Worm (Caenorhabditis elegans) whole organism, L3 larva: ENCODE measurements around the gene K01A6.5.

ENCODE experiments used
- R02D3.7 ChIP-seq: fragments of 150-350 bp; optimal IDR thresholded peaks from 2 replicates; lab custom pipeline; 2014; ENCODE audit warnings: missing biosample characterization, missing genetic modification characterization
- ZK546.5 ChIP-seq: sonication (generic microtip); optimal IDR thresholded peaks from 2 replicates; lab custom pipeline; 2017; ENCODE audit warnings: missing biosample characterization, missing genetic modification characterization
- aly-2 ChIP-seq: fragments of 150-350 bp; optimal IDR thresholded peaks from 2 replicates; lab custom pipeline; 2014; ENCODE audit warnings: missing biosample characterization, missing genetic modification characterization
- ama-1 ChIP-seq: fragments of 150-350 bp; optimal IDR thresholded peaks from 2 replicates; lab custom pipeline; 2018
- ceh-16 ChIP-seq: sonication (generic microtip); optimal IDR thresholded peaks from 2 replicates; lab custom pipeline; 2017; ENCODE audit warnings: missing biosample characterization, missing genetic modification characterization
- ceh-82 ChIP-seq: fragments of 150-350 bp; optimal IDR thresholded peaks from 2 replicates; lab custom pipeline; 2014; ENCODE audit warnings: missing biosample characterization, missing genetic modification characterization
- ceh-9 ChIP-seq: sonication (generic microtip); optimal IDR thresholded peaks from 2 replicates; lab custom pipeline; 2018; ENCODE audit warnings: missing biosample characterization, missing genetic modification characterization
- daf-12 ChIP-seq: fragments of 150-350 bp; optimal IDR thresholded peaks from 2 replicates; lab custom pipeline; 2014; ENCODE audit warnings: missing biosample characterization, missing genetic modification reagents, missing genetic modification characterization
- egl-27 ChIP-seq: sonication (generic microtip); optimal IDR thresholded peaks from 4 replicates; lab custom pipeline; 2017; ENCODE audit warnings: missing biosample characterization, missing genetic modification reagents, missing genetic modification characterization
- egl-5 ChIP-seq: fragments of 150-350 bp; optimal IDR thresholded peaks from 2 replicates; lab custom pipeline; 2017; ENCODE audit warnings: missing biosample characterization, missing genetic modification reagents, missing genetic modification characterization, inconsistent platforms
- elt-2 ChIP-seq: sonication (generic microtip); optimal IDR thresholded peaks from 2 replicates; lab custom pipeline; 2016; ENCODE audit warnings: missing genetic modification reagents, mild to moderate bottlenecking, missing genetic modification characterization, missing compliant biosample characterization
- elt-3 ChIP-seq, 3 experiments: fragments of 150-350 bp in 1 of 3; sonication (generic microtip) in 2 of 3; optimal IDR thresholded peaks; 2 replicates in 2 of 3; 4 replicates in 1 of 3; lab custom pipeline; 2014 to 2017; ENCODE audit warnings: missing biosample characterization in 3 of 3, missing genetic modification characterization in 3 of 3
- fkh-10 ChIP-seq: sonication (generic microtip); optimal IDR thresholded peaks from 2 replicates; lab custom pipeline; 2017; ENCODE audit warnings: missing biosample characterization, missing genetic modification reagents, missing genetic modification characterization
- fos-1 ChIP-seq: fragments of 150-350 bp; optimal IDR thresholded peaks from 2 replicates; lab custom pipeline; 2014; ENCODE audit warnings: missing biosample characterization, missing genetic modification characterization
- hmg-11 ChIP-seq: sonication (generic microtip); optimal IDR thresholded peaks from 2 replicates; lab custom pipeline; 2016; ENCODE audit warnings: missing genetic modification characterization, missing compliant biosample characterization
- lin-15B ChIP-seq: fragments of 150-350 bp; optimal IDR thresholded peaks from 2 replicates; lab custom pipeline; 2014; ENCODE audit warnings: missing biosample characterization, missing genetic modification characterization
- lin-39 ChIP-seq: fragments of 150-350 bp; optimal IDR thresholded peaks from 2 replicates; lab custom pipeline; 2018; ENCODE audit warnings: missing biosample characterization, missing genetic modification reagents, missing genetic modification characterization
- lsy-12 ChIP-seq: sonication (generic microtip); optimal IDR thresholded peaks from 2 replicates; lab custom pipeline; 2016; ENCODE audit warnings: mild to moderate bottlenecking, missing genetic modification characterization, missing compliant biosample characterization
- mdl-1 ChIP-seq: fragments of 150-350 bp; optimal IDR thresholded peaks from 2 replicates; lab custom pipeline; 2014; ENCODE audit warnings: missing biosample characterization, missing genetic modification characterization
- mml-1 ChIP-seq: fragments of 150-350 bp; sonication (generic microtip); optimal IDR thresholded peaks from 3 replicates; lab custom pipeline; 2014; ENCODE audit warnings: missing biosample characterization, missing genetic modification characterization
- nhr-11 ChIP-seq: fragments of 150-350 bp; optimal IDR thresholded peaks from 2 replicates; lab custom pipeline; 2014; ENCODE audit warnings: missing biosample characterization, missing genetic modification characterization
- nhr-12 ChIP-seq: fragments of 150-350 bp; optimal IDR thresholded peaks from 2 replicates; lab custom pipeline; 2014; ENCODE audit warnings: missing biosample characterization, missing genetic modification characterization
- nhr-23 ChIP-seq: fragments of 150-350 bp; optimal IDR thresholded peaks from 2 replicates; lab custom pipeline; 2014; ENCODE audit warnings: missing biosample characterization, missing genetic modification reagents, missing genetic modification characterization
- nhr-237 ChIP-seq: fragments of 150-350 bp; optimal IDR thresholded peaks from 2 replicates; lab custom pipeline; 2014; ENCODE audit warnings: missing biosample characterization, missing genetic modification characterization
- nhr-28 ChIP-seq: fragments of 150-350 bp; optimal IDR thresholded peaks from 2 replicates; lab custom pipeline; 2014; ENCODE audit warnings: missing biosample characterization, missing genetic modification characterization
- nhr-43 ChIP-seq: sonication (generic microtip); optimal IDR thresholded peaks from 2 replicates; lab custom pipeline; 2016; ENCODE audit warnings: mild to moderate bottlenecking, missing genetic modification characterization, missing compliant biosample characterization; ENCODE audit not compliant: poor library complexity, severe bottlenecking
- nhr-67 ChIP-seq: fragments of 150-350 bp; optimal IDR thresholded peaks from 2 replicates; lab custom pipeline; 2014; ENCODE audit warnings: missing biosample characterization, missing genetic modification characterization
- nhr-76 ChIP-seq: fragments of 150-350 bp; sonication (generic microtip); optimal IDR thresholded peaks from 5 replicates; lab custom pipeline; 2014; ENCODE audit warnings: missing biosample characterization, missing genetic modification characterization
- nhr-77 ChIP-seq: fragments of 150-350 bp; optimal IDR thresholded peaks from 2 replicates; lab custom pipeline; 2014; ENCODE audit warnings: missing biosample characterization, missing genetic modification characterization
- pha-4 ChIP-seq: fragments of 150-350 bp; optimal IDR thresholded peaks from 2 replicates; lab custom pipeline; 2014; ENCODE audit warnings: missing biosample characterization, missing genetic modification reagents, missing genetic modification characterization
- sea-2 ChIP-seq: fragments of 150-350 bp; sonication (generic microtip); optimal IDR thresholded peaks from 4 replicates; lab custom pipeline; 2014; ENCODE audit warnings: missing biosample characterization, missing genetic modification reagents, missing genetic modification characterization
- skn-1 ChIP-seq: fragments of 150-350 bp; optimal IDR thresholded peaks from 2 replicates; lab custom pipeline; 2014; ENCODE audit warnings: missing biosample characterization, missing genetic modification characterization
- tbx-2 ChIP-seq: sonication (generic microtip); optimal IDR thresholded peaks from 2 replicates; lab custom pipeline; 2016; ENCODE audit warnings: mild to moderate bottlenecking, missing genetic modification characterization, missing compliant biosample characterization
- unc-39 ChIP-seq: sonication (generic microtip); optimal IDR thresholded peaks from 4 replicates; lab custom pipeline; 2017; ENCODE audit warnings: missing biosample characterization, missing genetic modification characterization
- unc-62 ChIP-seq: fragments of 150-350 bp; sonication (generic microtip); optimal IDR thresholded peaks from 4 replicates; lab custom pipeline; 2014; ENCODE audit warnings: missing biosample characterization, missing genetic modification reagents, missing genetic modification characterization
- zag-1 ChIP-seq: fragments of 150-350 bp; optimal IDR thresholded peaks from 2 replicates; lab custom pipeline; 2014; ENCODE audit warnings: missing biosample characterization, missing genetic modification characterization
- ztf-4 ChIP-seq: fragments of 150-350 bp; optimal IDR thresholded peaks from 2 replicates; lab custom pipeline; 2014; ENCODE audit warnings: missing biosample characterization, missing genetic modification characterization

The K01A6.5 gene

ce11 chrIV:11748852-11749251 is 6.3 kb downstream of the K01A6.5 start, which contains the start of gene T12A7.6:
TSS of gene T12A7.6 (plus strand) at chrIV:11749220.
- TF ChIP-seq nhr-77 (tag; lab: Kevin White, UChicago), result no peak
- no peak for TF ChIP-seq R02D3.7 (tag; lab: Kevin White, UChicago)
- no peak for TF ChIP-seq fos-1
- TF ChIP-seq unc-62 (GFP tag; lab: Kevin White, UChicago), result no peak
- no peak for TF ChIP-seq ztf-4 (tag; lab: Kevin White, UChicago)
- TF ChIP-seq nhr-237 (tag; lab: Kevin White, UChicago), result no peak
- TF ChIP-seq ama-1 (lab: Kevin White, UChicago), result no peak
- no peak for TF ChIP-seq unc-39 (tag; lab: Kevin White, UChicago)
- no peak for TF ChIP-seq tbx-2 (tag; lab: Kevin White, UChicago)
- no peak for TF ChIP-seq zag-1 (tag; lab: Kevin White, UChicago)
- no peak for TF ChIP-seq hmg-11 (tag; lab: Kevin White, UChicago)
- no peak for TF ChIP-seq aly-2 (tag; lab: Kevin White, UChicago)

- TF ChIP-seq daf-12 (tag; lab: Kevin White, UChicago) (no peak), unc-62 (GFP tag; lab: Kevin White, UChicago) (no peak), sea-2 (GFP tag; lab: Kevin White, UChicago) (no peak), nhr-28 (no peak), nhr-67 (tag; lab: Kevin White, UChicago) (no peak), elt-3 (tag; optimal IDR thresholded peaks at IDR 0.05; lab: Kevin White, UChicago) (no peak), aly-2 (tag; lab: Kevin White, UChicago) (no peak), lsy-12 (tag; lab: Kevin White, UChicago) (no peak), fos-1 (no peak), mdl-1 (no peak), nhr-77 (tag; lab: Kevin White, UChicago) (no peak), R02D3.7 (tag; lab: Kevin White, UChicago) (no peak), nhr-76 (tag; lab: Kevin White, UChicago) (no peak), fkh-10 (no peak), skn-1 (tag; lab: Kevin White, UChicago) (no peak), nhr-23 (tag; lab: Kevin White, UChicago) (no peak)
These were observed 11.8 kb downstream of the K01A6.5 start, which contains the start of gene scl-18 for ce11 chrIV:11754328-11754727. TSS of gene scl-18 (minus strand) at chrIV:11754428.

- no peak for TF ChIP-seq ceh-9 (tag; lab: Kevin White, UChicago)
- TF ChIP-seq elt-3 (tag; optimal IDR thresholded peaks at IDR 0.05; lab: Kevin White, UChicago), result no peak
- TF ChIP-seq fkh-10, result no peak
- no peak for TF ChIP-seq ZK546.5
- TF ChIP-seq fos-1, result no peak
- TF ChIP-seq egl-5, result no peak
- no peak for TF ChIP-seq pha-4 (tag; lab: Kevin White, UChicago)
- TF ChIP-seq daf-12 (tag; lab: Kevin White, UChicago), result no peak
- no peak for TF ChIP-seq ceh-16 (tag; lab: Kevin White, UChicago)
- no peak for TF ChIP-seq aly-2 (tag; lab: Kevin White, UChicago)
- no peak for TF ChIP-seq mdl-1
- TF ChIP-seq nhr-11 (tag; lab: Kevin White, UChicago), result no peak
- TF ChIP-seq nhr-67 (tag; lab: Kevin White, UChicago), result no peak
- no peak for TF ChIP-seq lin-15B (tag; lab: Kevin White, UChicago)
- no peak for TF ChIP-seq egl-27 (tag; lab: Kevin White, UChicago)
- no peak for TF ChIP-seq lin-39
- TF ChIP-seq nhr-23 (tag; lab: Kevin White, UChicago), result no peak
- TF ChIP-seq skn-1 (tag; lab: Kevin White, UChicago), result no peak
These were observed 12.5 kb downstream of the K01A6.5 start, which contains the start of gene T12A7.10 for ce11 chrIV:11755003-11755402. TSS of gene T12A7.10 (minus strand) at chrIV:11755103.

ce11 chrIV:11755907-11756306 is 13.4 kb downstream of the K01A6.5 start, which contains the start of gene T12A7.9:
TSS of gene T12A7.9 (minus strand) at chrIV:11756007.
- TF ChIP-seq nhr-11 (tag; lab: Kevin White, UChicago) (no peak), elt-2 (peak; percentile 26)

- TF ChIP-seq mdl-1 (no peak), aly-2 (tag; lab: Kevin White, UChicago) (no peak), daf-12 (tag; lab: Kevin White, UChicago) (no peak), lin-39 (no peak), nhr-12 (no peak), mml-1 (tag; lab: Kevin White, UChicago) (no peak), ama-1 (lab: Kevin White, UChicago) (no peak), sea-2 (GFP tag; lab: Kevin White, UChicago) (no peak), ceh-82 (no peak), R02D3.7 (tag; lab: Kevin White, UChicago) (no peak), unc-62 (GFP tag; lab: Kevin White, UChicago) (no peak), fkh-10 (no peak), nhr-43 (no peak), nhr-76 (tag; lab: Kevin White, UChicago) (no peak), egl-27 (tag; lab: Kevin White, UChicago) (no peak), unc-39 (tag; lab: Kevin White, UChicago) (no peak), elt-3 (tag; optimal IDR thresholded peaks at IDR 0.05; lab: Kevin White, UChicago) (no peak)
These were observed 17.3 kb downstream of the K01A6.5 start for ce11 chrIV:11759852-11760251.
